ENCODE assay signal across 3 fruit fly cellular contexts in the genomic region with DNA sequence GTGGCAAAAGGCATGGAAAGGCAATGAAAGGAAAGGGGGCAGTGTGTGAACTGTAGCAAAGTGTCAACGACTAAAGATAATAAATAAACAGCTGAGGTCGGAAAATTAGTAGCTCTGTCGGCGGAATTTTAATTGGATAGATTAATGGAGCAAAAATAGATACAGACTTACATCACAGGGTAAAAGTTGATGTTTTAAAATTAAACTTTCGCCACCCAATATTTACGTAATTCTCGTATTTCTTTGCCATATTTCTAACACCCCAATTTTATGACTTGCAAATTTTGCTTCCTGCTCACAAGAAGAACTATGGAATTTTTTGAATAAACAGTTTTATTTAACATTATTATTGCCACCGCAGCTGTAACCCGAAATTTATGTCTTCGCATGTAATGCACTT.
TF ChIP-seq lines count a peak whose summit lies in the region.

No protein-coding gene starts in this region.

- TF ChIP-seq CTCF in whole organism, embryonic (GFP tag; optimal IDR thresholded peaks at IDR 0.05; lab: Kevin White, UChicago): no peak

TF ChIP-seq in whole organism, embryonic, 481 proteins besides CTCF, POLR2A, EP300 and RAD21 (continues in another document):
- TF ChIP-seq CG3726 (GFP tag; IDR thresholded peaks at IDR 0.05; lab: Robert Waterston, UW): no peak
- TF ChIP-seq yki (optimal IDR thresholded peaks at IDR 0.05; lab: Kevin White, UChicago): no peak
- TF ChIP-seq HLH54F (GFP tag; optimal IDR thresholded peaks at IDR 0.05; lab: Kevin White, UChicago): no peak
- TF ChIP-seq CG15479 (GFP tag; optimal IDR thresholded peaks at IDR 0.05; lab: Kevin White, UChicago): no peak
- TF ChIP-seq CG11085 (GFP tag; IDR thresholded peaks at IDR 0.05; lab: Robert Waterston, UW): no peak
- peak; percentile 4 for TF ChIP-seq Side (GFP tag; optimal IDR thresholded peaks at IDR 0.05; lab: Kevin White, UChicago)
- TF ChIP-seq sima (GFP tag; optimal IDR thresholded peaks at IDR 0.05; lab: Kevin White, UChicago): no peak
- no peak for TF ChIP-seq da (GFP tag; optimal IDR thresholded peaks at IDR 0.05; lab: Kevin White, UChicago)
- TF ChIP-seq kni (GFP tag; optimal IDR thresholded peaks at IDR 0.05; lab: Kevin White, UChicago): no peak
- no peak for TF ChIP-seq NC2α (GFP tag; optimal IDR thresholded peaks at IDR 0.05; lab: Kevin White, UChicago)
- TF ChIP-seq CG17568 (GFP tag; optimal IDR thresholded peaks at IDR 0.05; lab: Kevin White, UChicago): peak; percentile 4
- TF ChIP-seq tgo (GFP tag; IDR thresholded peaks at IDR 0.05; lab: Robert Waterston, UW): no peak
- no peak for TF ChIP-seq Hr3 (GFP tag; optimal IDR thresholded peaks at IDR 0.05; lab: Kevin White, UChicago)
- TF ChIP-seq Pdp1 (GFP tag; optimal IDR thresholded peaks at IDR 0.05; lab: Kevin White, UChicago): peak in 1 of 2 experiments; percentile 28
- peak; percentile 12 for TF ChIP-seq CG15269 (tag; optimal IDR thresholded peaks at IDR 0.05; lab: Kevin White, UChicago)
- no peak for TF ChIP-seq CG31365 (tag; optimal IDR thresholded peaks at IDR 0.05; lab: Kevin White, UChicago)
- no peak for TF ChIP-seq jumu (GFP tag; optimal IDR thresholded peaks at IDR 0.05; lab: Kevin White, UChicago)
- no peak for TF ChIP-seq Elba2 (GFP tag; optimal IDR thresholded peaks at IDR 0.05; lab: Kevin White, UChicago)
- no peak for TF ChIP-seq bbx (GFP tag; IDR thresholded peaks at IDR 0.05; lab: Robert Waterston, UW; ENCODE audit: partially characterized antibody)
- no peak for TF ChIP-seq CG10565 (GFP tag; optimal IDR thresholded peaks at IDR 0.05; lab: Kevin White, UChicago)
- TF ChIP-seq Meics (GFP tag; optimal IDR thresholded peaks at IDR 0.05; lab: Kevin White, UChicago): no peak
- TF ChIP-seq chn (GFP tag; optimal IDR thresholded peaks at IDR 0.05; lab: Kevin White, UChicago): no peak
- TF ChIP-seq pho (GFP tag; optimal IDR thresholded peaks at IDR 0.05; lab: Kevin White, UChicago): no peak
- TF ChIP-seq Med (GFP tag; lab: Kevin White, UChicago): peak; percentile 56
- TF ChIP-seq TFAM (GFP tag; optimal IDR thresholded peaks at IDR 0.05; lab: Kevin White, UChicago): no peak
- TF ChIP-seq tio (GFP tag; optimal IDR thresholded peaks at IDR 0.05; lab: Kevin White, UChicago): peak; percentile 21
- TF ChIP-seq z (GFP tag; IDR thresholded peaks at IDR 0.05; lab: Robert Waterston, UW): no peak
- no peak for TF ChIP-seq vvl (GFP tag; IDR thresholded peaks at IDR 0.05; lab: Robert Waterston, UW)
- no peak for TF ChIP-seq insv (GFP tag; optimal IDR thresholded peaks at IDR 0.05; lab: Kevin White, UChicago)
- no peak for TF ChIP-seq CG1792 (GFP tag; optimal IDR thresholded peaks at IDR 0.05; lab: Kevin White, UChicago)

TF ChIP-seq in whole organism, prepupa, 60 proteins besides CTCF, POLR2A, EP300 and RAD21 (continues in another document):
- no peak for TF ChIP-seq CG7368 (GFP tag; optimal IDR thresholded peaks at IDR 0.05; lab: Kevin White, UChicago)
- peak; percentile 28 for TF ChIP-seq lz (GFP tag; optimal IDR thresholded peaks at IDR 0.05; lab: Kevin White, UChicago)
- no peak for TF ChIP-seq eg (GFP tag; IDR thresholded peaks at IDR 0.05; lab: Robert Waterston, UW)
- TF ChIP-seq vri (GFP tag; optimal IDR thresholded peaks at IDR 0.05; lab: Kevin White, UChicago): no peak
- TF ChIP-seq Eip75B (GFP tag; optimal IDR thresholded peaks at IDR 0.05; lab: Kevin White, UChicago): peak; percentile 8
- no peak for TF ChIP-seq CG16779 (tag; optimal IDR thresholded peaks at IDR 0.05; lab: Kevin White, UChicago)
- TF ChIP-seq CG6792 (GFP tag; optimal IDR thresholded peaks at IDR 0.05; lab: Kevin White, UChicago): peak; percentile 39
- peak; percentile 12 for TF ChIP-seq pdm3 (GFP tag; optimal IDR thresholded peaks at IDR 0.05; lab: Kevin White, UChicago)
- TF ChIP-seq spab (GFP tag; optimal IDR thresholded peaks at IDR 0.05; lab: Kevin White, UChicago): no peak
- peak; percentile 43 for TF ChIP-seq topi (GFP tag; optimal IDR thresholded peaks at IDR 0.05; lab: Kevin White, UChicago)
- TF ChIP-seq CG10631 (GFP tag; optimal IDR thresholded peaks at IDR 0.05; lab: Kevin White, UChicago): no peak
- TF ChIP-seq CG32006 (GFP tag; optimal IDR thresholded peaks at IDR 0.05; lab: Kevin White, UChicago): peak; percentile 14
- no peak for TF ChIP-seq Gug (GFP tag; IDR thresholded peaks at IDR 0.05; lab: Robert Waterston, UW)
- no peak for TF ChIP-seq fd85E (GFP tag; optimal IDR thresholded peaks at IDR 0.05; lab: Kevin White, UChicago)
- no peak for TF ChIP-seq CG9139 (GFP tag; optimal IDR thresholded peaks at IDR 0.05; lab: Kevin White, UChicago)
- no peak for TF ChIP-seq CG3919 (GFP tag; optimal IDR thresholded peaks at IDR 0.05; lab: Kevin White, UChicago)
- peak; percentile 71 for TF ChIP-seq svp (GFP tag; lab: Kevin White, UChicago)
- TF ChIP-seq Eip78C (GFP tag; lab: Kevin White, UChicago): peak; percentile 55
- TF ChIP-seq acj6 (GFP tag; optimal IDR thresholded peaks at IDR 0.05; lab: Kevin White, UChicago): peak; percentile 28
- TF ChIP-seq dac (GFP tag; optimal IDR thresholded peaks at IDR 0.05; lab: Kevin White, UChicago): no peak
- peak; percentile 27 for TF ChIP-seq Sox14 (GFP tag; optimal IDR thresholded peaks at IDR 0.05; lab: Kevin White, UChicago)
- TF ChIP-seq CG34406 (GFP tag; optimal IDR thresholded peaks at IDR 0.05; lab: Kevin White, UChicago): peak; percentile 17
- TF ChIP-seq fd59A (GFP tag; optimal IDR thresholded peaks at IDR 0.05; lab: Kevin White, UChicago): no peak
- TF ChIP-seq Blimp-1 (GFP tag; optimal IDR thresholded peaks at IDR 0.05; lab: Kevin White, UChicago): no peak
- no peak for TF ChIP-seq dsx (GFP tag; optimal IDR thresholded peaks at IDR 0.05; lab: Kevin White, UChicago; ENCODE audit: poor library complexity, severe bottlenecking)
- TF ChIP-seq Lpt (GFP tag; optimal IDR thresholded peaks at IDR 0.05; lab: Kevin White, UChicago): no peak
- TF ChIP-seq CG8632 (GFP tag; optimal IDR thresholded peaks at IDR 0.05; lab: Kevin White, UChicago): no peak
- TF ChIP-seq CG6808 (GFP tag; optimal IDR thresholded peaks at IDR 0.05; lab: Kevin White, UChicago): no peak
- peak; percentile 9 for TF ChIP-seq Met (GFP tag; optimal IDR thresholded peaks at IDR 0.05; lab: Kevin White, UChicago)
- TF ChIP-seq OdsH (GFP tag; optimal IDR thresholded peaks at IDR 0.05; lab: Kevin White, UChicago): peak; percentile 44
- peak; percentile 51 for TF ChIP-seq CG31627 (GFP tag; optimal IDR thresholded peaks at IDR 0.05; lab: Kevin White, UChicago)
- peak; percentile 31 for TF ChIP-seq Smox (GFP tag; optimal IDR thresholded peaks at IDR 0.05; lab: Kevin White, UChicago)

TF ChIP-seq in whole organism, wandering third instar larva, 38 proteins besides CTCF, POLR2A, EP300 and RAD21:
- TF ChIP-seq N (GFP tag; optimal IDR thresholded peaks at IDR 0.05; lab: Kevin White, UChicago) (no peak), foxo (GFP tag; optimal IDR thresholded peaks at IDR 0.05; lab: Kevin White, UChicago) (peak in 1 of 2 experiments; percentile 10), fru (GFP tag; optimal IDR thresholded peaks at IDR 0.05; lab: Kevin White, UChicago) (peak; percentile 29)
